Fruit fly (Drosophila melanogaster) whole organism, wandering third instar larva: ENCODE measurements around the gene CG4935.

ENCODE experiments used
- CG32264 ChIP-seq: fragments of 200-800 bp; sonication (Bioruptor generic); optimal IDR thresholded peaks from 2 replicates; lab custom pipeline; 2016; ENCODE audit warnings: missing biosample characterization, missing genetic modification characterization
- Hnf4 ChIP-seq: fragments of 200-800 bp; sonication (Bioruptor generic); optimal IDR thresholded peaks from 2 replicates; lab custom pipeline; 2016; ENCODE audit warnings: missing biosample characterization, mild to moderate bottlenecking, missing genetic modification characterization
- Hr78 ChIP-seq: fragments of >200 bp; optimal IDR thresholded peaks from 2 replicates; lab custom pipeline; 2017; ENCODE audit warnings: missing biosample characterization, missing genetic modification characterization
- Myc ChIP-seq: fragments of >200 bp; optimal IDR thresholded peaks from 2 replicates; lab custom pipeline; 2017
- N ChIP-seq: fragments of >200 bp; optimal IDR thresholded peaks from 2 replicates; lab custom pipeline; 2018; ENCODE audit warnings: missing biosample characterization, missing external identifiers, missing genetic modification characterization
- OdsH ChIP-seq: fragments of 200-800 bp; sonication (Bioruptor generic); optimal IDR thresholded peaks from 2 replicates; lab custom pipeline; 2016; ENCODE audit warnings: missing biosample characterization, mild to moderate bottlenecking, missing genetic modification characterization
- Vsx2 ChIP-seq: fragments of 200-300, 225-300 bp; sonication (Bioruptor generic); optimal IDR thresholded peaks from 2 replicates; lab custom pipeline; 2018; ENCODE audit warnings: missing biosample characterization, missing genetic modification characterization; ENCODE audit not compliant: partially characterized antibody
- dl ChIP-seq, 2 experiments: fragments of 175-275, 200-275 bp in 1 of 2; fragments of 200-275 bp in 1 of 2; sonication (Bioruptor generic); optimal IDR thresholded peaks; lab custom pipeline; 2018; ENCODE audit warnings: mild to moderate bottlenecking in 2 of 2, missing biosample characterization in 2 of 2, missing genetic modification characterization in 2 of 2, moderate library complexity in 2 of 2; ENCODE audit not compliant: partially characterized antibody in 2 of 2, insufficient read depth in 1 of 2
- fru ChIP-seq: fragments of 200-800 bp; sonication (Bioruptor generic); optimal IDR thresholded peaks from 3 replicates; lab custom pipeline; 2016; ENCODE audit warnings: missing biosample characterization, mild to moderate bottlenecking, missing genetic modification characterization
- h ChIP-seq: fragments of 200-800 bp; sonication (Bioruptor generic); optimal IDR thresholded peaks from 3 replicates; lab custom pipeline; 2016; ENCODE audit warnings: missing biosample characterization, mild to moderate bottlenecking, missing genetic modification characterization
- lola ChIP-seq: fragments of >200 bp; optimal IDR thresholded peaks from 2 replicates; lab custom pipeline; 2017; ENCODE audit warnings: missing biosample characterization, missing genetic modification characterization
- rgr ChIP-seq: fragments of 200-800 bp; sonication (Bioruptor generic); optimal IDR thresholded peaks from 3 replicates; lab custom pipeline; 2016; ENCODE audit warnings: missing biosample characterization, mild to moderate bottlenecking, missing genetic modification characterization
- usp ChIP-seq: fragments of >200 bp; optimal IDR thresholded peaks from 2 replicates; lab custom pipeline; 2017; ENCODE audit warnings: missing biosample characterization, missing genetic modification characterization

dm6 chr2L:16286360-16287005, 24.5 kb downstream of the CG4935 start:
- TF ChIP-seq Hr78 (GFP tag; lab: Kevin White, UChicago) (no peak), usp (GFP tag; lab: Kevin White, UChicago) (no peak), h (GFP tag; lab: Kevin White, UChicago) (peak; percentile 63), fru (peak; percentile 69), N (no peak), Myc (lab: Kevin White, UChicago) (no peak), OdsH (GFP tag; lab: Kevin White, UChicago) (peak; percentile 47), Vsx2 (GFP tag; lab: Kevin White, UChicago) (no peak), rgr (peak; percentile 70), Hnf4 (GFP tag; lab: Kevin White, UChicago) (peak; percentile 17), CG32264 (peak; percentile 40), lola (GFP tag; lab: Kevin White, UChicago) (no peak), dl (GFP tag; optimal IDR thresholded peaks at IDR 0.05; lab: Kevin White, UChicago; ENCODE audit: insufficient read depth in 1 of 2, partially characterized antibody in 2 of 2) (peak; percentile 53 to 72)
